Worm (Caenorhabditis elegans) whole organism, L1 larva: Measurements from ENCODE around the gene txt-1.
A peak's percentile ranks its signal among the peaks of the same experiment; 100 is the strongest.

ENCODE experiments used
- C16A3.4 ChIP-seq: fragments of 150-350 bp; optimal IDR thresholded peaks from 2 replicates; lab custom pipeline; 2014; ENCODE audit warnings: missing biosample characterization, missing genetic modification characterization
- aly-2 ChIP-seq: fragments of 150-350 bp; optimal IDR thresholded peaks from 2 replicates; lab custom pipeline; 2014; ENCODE audit warnings: missing biosample characterization, missing genetic modification characterization
- blmp-1 ChIP-seq: fragments of 150-350 bp; optimal IDR thresholded peaks from 2 replicates; lab custom pipeline; 2014; ENCODE audit warnings: missing biosample characterization, missing genetic modification characterization
- ceh-8 ChIP-seq: fragments of 200-800 bp; sonication (Bioruptor generic); optimal IDR thresholded peaks from 2 replicates; lab custom pipeline; 2018; ENCODE audit warnings: mild to moderate bottlenecking, missing genetic modification characterization, moderate library complexity, missing compliant biosample characterization
- ceh-82 ChIP-seq, 3 experiments: fragments of 150-350 bp in 1 of 3; sonication (generic microtip) in 2 of 3; optimal IDR thresholded peaks; 2 replicates each; lab custom pipeline; 2014 to 2017; ENCODE audit warnings: missing biosample characterization in 3 of 3, missing genetic modification characterization in 3 of 3
- ceh-90 ChIP-seq: sonication (generic microtip); optimal IDR thresholded peaks from 2 replicates; lab custom pipeline; 2016; ENCODE audit warnings: missing genetic modification characterization, missing compliant biosample characterization
- ces-1 ChIP-seq: fragments of 150-350 bp; optimal IDR thresholded peaks from 2 replicates; lab custom pipeline; 2014; ENCODE audit warnings: missing biosample characterization, missing genetic modification reagents, missing genetic modification characterization
- efl-1 ChIP-seq, 4 experiments: fragments of 150-350 bp; optimal IDR thresholded peaks in 3 of 4; peaks in 1 of 4; 1 replicate in 1 of 4; 2 replicates in 3 of 4; lab custom pipeline; 2014; ENCODE audit warnings: missing biosample characterization in 2 of 4, missing genetic modification characterization in 2 of 4, missing genetic modification reagents in 2 of 4
- egl-27 ChIP-seq, 2 experiments: fragments of 150-350 bp in 1 of 2; sonication (generic microtip); optimal IDR thresholded peaks; 3 replicates each; lab custom pipeline; 2017 to 2018; ENCODE audit warnings: missing biosample characterization in 2 of 2, missing genetic modification characterization in 2 of 2, missing genetic modification reagents in 2 of 2
- ets-5 ChIP-seq: fragments of 200-800 bp; sonication (Bioruptor generic); IDR thresholded peaks from 2 replicates; pipeline ENCODE4 v1.3.6; 2022; ENCODE audit warnings: missing genetic modification characterization, missing compliant biosample characterization
- fkh-10 ChIP-seq: sonication (generic microtip); optimal IDR thresholded peaks from 2 replicates; lab custom pipeline; 2017; ENCODE audit warnings: missing biosample characterization, missing genetic modification reagents, missing genetic modification characterization
- fos-1 ChIP-seq: fragments of 150-350 bp; optimal IDR thresholded peaks from 2 replicates; lab custom pipeline; 2014; ENCODE audit warnings: missing biosample characterization, missing genetic modification characterization
- hlh-17 ChIP-seq: fragments of 200-800 bp; sonication (Bioruptor generic); optimal IDR thresholded peaks from 2 replicates; lab custom pipeline; 2018; ENCODE audit warnings: missing genetic modification characterization, mild to moderate bottlenecking, missing compliant biosample characterization, moderate library complexity, borderline replicate concordance
- hpl-2 ChIP-seq: fragments of 150-350 bp; optimal IDR thresholded peaks from 2 replicates; lab custom pipeline; 2014; ENCODE audit warnings: missing biosample characterization, missing genetic modification reagents, missing genetic modification characterization
- lin-14 ChIP-seq: fragments of 200-800 bp; sonication (Bioruptor generic); optimal IDR thresholded peaks from 2 replicates; lab custom pipeline; 2018; ENCODE audit warnings: mild to moderate bottlenecking, missing genetic modification characterization, moderate library complexity, missing compliant biosample characterization
- lin-35 ChIP-seq, 2 experiments: fragments of 150-350 bp; optimal IDR thresholded peaks; 2 replicates each; lab custom pipeline; 2014; ENCODE audit warnings: missing biosample characterization in 2 of 2, missing genetic modification characterization in 2 of 2, missing genetic modification reagents in 2 of 2
- mef-2 ChIP-seq: fragments of 150-350 bp; optimal IDR thresholded peaks from 2 replicates; lab custom pipeline; 2014; ENCODE audit warnings: missing biosample characterization, missing genetic modification characterization
- nhr-11 ChIP-seq: fragments of 150-350 bp; optimal IDR thresholded peaks from 2 replicates; lab custom pipeline; 2014; ENCODE audit warnings: missing biosample characterization, missing genetic modification characterization
- nhr-12 ChIP-seq: sonication (generic microtip); optimal IDR thresholded peaks from 2 replicates; lab custom pipeline; 2017; ENCODE audit warnings: missing biosample characterization, missing genetic modification characterization
- nhr-76 ChIP-seq: sonication (generic microtip); optimal IDR thresholded peaks from 2 replicates; lab custom pipeline; 2017; ENCODE audit warnings: missing biosample characterization, missing genetic modification characterization
- nhr-77 ChIP-seq: fragments of 150-350 bp; optimal IDR thresholded peaks from 2 replicates; lab custom pipeline; 2014; ENCODE audit warnings: missing biosample characterization, missing genetic modification characterization
- nhr-90 ChIP-seq: sonication (generic microtip); optimal IDR thresholded peaks from 2 replicates; lab custom pipeline; 2016; ENCODE audit warnings: mild to moderate bottlenecking, missing genetic modification characterization, missing compliant biosample characterization; ENCODE audit not compliant: poor library complexity
- rnt-1 ChIP-seq: sonication (generic microtip); optimal IDR thresholded peaks from 2 replicates; lab custom pipeline; 2016; ENCODE audit warnings: mild to moderate bottlenecking, missing genetic modification characterization, moderate library complexity, missing compliant biosample characterization
- snpc-4 ChIP-seq: fragments of 150-350 bp; optimal IDR thresholded peaks from 2 replicates; lab custom pipeline; 2014; ENCODE audit warnings: missing biosample characterization, missing genetic modification characterization
- snu-23 ChIP-seq: sonication (generic microtip); optimal IDR thresholded peaks from 2 replicates; lab custom pipeline; 2016; ENCODE audit warnings: missing genetic modification characterization, missing compliant biosample characterization
- swsn-7 ChIP-seq: sonication (generic microtip); optimal IDR thresholded peaks from 2 replicates; lab custom pipeline; 2016; ENCODE audit warnings: missing genetic modification characterization, missing compliant biosample characterization
- unc-130 ChIP-seq: fragments of 150-350 bp; optimal IDR thresholded peaks from 2 replicates; lab custom pipeline; 2017; ENCODE audit warnings: missing biosample characterization, missing genetic modification characterization, inconsistent platforms
- unc-30 ChIP-seq: sonication (generic microtip); optimal IDR thresholded peaks from 2 replicates; lab custom pipeline; 2017; ENCODE audit warnings: missing biosample characterization, missing genetic modification characterization
- unc-86 ChIP-seq: sonication (generic microtip); optimal IDR thresholded peaks from 2 replicates; lab custom pipeline; 2016; ENCODE audit warnings: missing genetic modification characterization, missing compliant biosample characterization
- vab-15 ChIP-seq: sonication (generic microtip); optimal IDR thresholded peaks from 2 replicates; lab custom pipeline; 2017; ENCODE audit warnings: missing genotype, mild to moderate bottlenecking, missing genetic modification characterization, missing compliant biosample characterization
- xbp-1 ChIP-seq: sonication (generic microtip); optimal IDR thresholded peaks from 2 replicates; lab custom pipeline; 2016; ENCODE audit warnings: missing genetic modification characterization, missing compliant biosample characterization
- zip-4 ChIP-seq: fragments of 200-800 bp; sonication (Bioruptor generic); optimal IDR thresholded peaks from 2 replicates; lab custom pipeline; 2018; ENCODE audit warnings: mild to moderate bottlenecking, missing genetic modification characterization, moderate library complexity, missing compliant biosample characterization
- ztf-11 ChIP-seq, 2 experiments: sonication (generic microtip); optimal IDR thresholded peaks; 2 replicates each; lab custom pipeline; 2016 to 2017; ENCODE audit warnings: missing genetic modification characterization in 2 of 2, missing biosample characterization in 1 of 2, missing compliant biosample characterization in 1 of 2
- ztf-4 ChIP-seq: fragments of 150-350 bp; optimal IDR thresholded peaks from 2 replicates; lab custom pipeline; 2014; ENCODE audit warnings: missing biosample characterization, missing genetic modification characterization

txt-1 gene

DNA sequence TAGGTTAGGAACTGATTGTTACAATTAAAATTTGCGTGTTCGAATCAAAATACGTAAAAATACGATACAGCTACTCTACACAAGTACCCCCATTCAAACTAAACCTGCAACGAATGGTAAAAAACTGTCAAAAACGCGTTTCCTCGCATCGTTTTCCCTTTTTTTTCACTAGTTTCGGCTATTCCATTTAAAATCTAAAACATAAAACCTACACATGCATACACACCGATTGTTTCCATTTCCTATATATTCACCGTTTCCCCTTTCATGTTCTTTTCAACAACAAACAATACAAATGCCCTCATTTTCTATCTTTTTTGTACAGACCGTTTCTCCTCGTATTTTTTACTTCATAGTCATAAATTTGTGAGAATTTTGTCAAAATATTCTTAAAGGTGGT lies 37.2 kb upstream of the txt-1 start:
- TF ChIP-seq blmp-1 (tag; lab: Kevin White, UChicago) (peak; percentile 72), fos-1 (no peak), swsn-7 (no peak), nhr-11 (tag; lab: Kevin White, UChicago) (no peak)

DNA sequence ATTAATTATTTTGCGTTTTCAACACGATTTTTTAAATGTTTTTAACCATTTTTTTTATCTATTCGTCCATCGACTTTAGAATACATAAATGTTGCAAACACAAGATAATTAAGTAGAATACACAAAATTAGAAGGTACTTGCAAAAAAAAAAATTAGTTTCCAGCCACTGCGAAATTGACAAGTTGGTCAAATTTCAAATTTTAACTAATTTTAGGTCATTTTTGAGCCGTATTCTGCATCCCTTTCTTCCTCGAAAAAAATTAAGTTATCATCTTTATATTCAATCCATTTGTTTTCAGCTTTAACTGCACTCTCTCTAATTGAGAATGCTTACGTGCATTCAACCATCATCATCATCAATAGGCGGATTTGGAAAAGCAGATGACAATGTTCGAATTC lies 36.6 kb upstream of the txt-1 start, which contains the start of gene egl-26:
Gene egl-26 (plus strand): TSS at position 301 of the 400 bp plus-strand sequence.
- TF ChIP-seq ztf-11 (tag; optimal IDR thresholded peaks at IDR 0.05; lab: Kevin White, UChicago) = no peak
- no peak for TF ChIP-seq aly-2
- no peak for TF ChIP-seq mef-2
- TF ChIP-seq snpc-4 (tag; lab: Kevin White, UChicago) = no peak
- TF ChIP-seq unc-130 (tag; lab: Kevin White, UChicago) = no peak
- TF ChIP-seq nhr-12 = no peak
- no peak for TF ChIP-seq vab-15 (tag; lab: Kevin White, UChicago)
- no peak for TF ChIP-seq fos-1
- no peak for TF ChIP-seq egl-27 (tag; optimal IDR thresholded peaks at IDR 0.05; lab: Kevin White, UChicago)
- no peak for TF ChIP-seq zip-4 (GFP tag; lab: Kevin White, UChicago)
- no peak for TF ChIP-seq nhr-77 (tag; lab: Kevin White, UChicago)
- no peak for TF ChIP-seq unc-30 (tag; lab: Kevin White, UChicago)

DNA sequence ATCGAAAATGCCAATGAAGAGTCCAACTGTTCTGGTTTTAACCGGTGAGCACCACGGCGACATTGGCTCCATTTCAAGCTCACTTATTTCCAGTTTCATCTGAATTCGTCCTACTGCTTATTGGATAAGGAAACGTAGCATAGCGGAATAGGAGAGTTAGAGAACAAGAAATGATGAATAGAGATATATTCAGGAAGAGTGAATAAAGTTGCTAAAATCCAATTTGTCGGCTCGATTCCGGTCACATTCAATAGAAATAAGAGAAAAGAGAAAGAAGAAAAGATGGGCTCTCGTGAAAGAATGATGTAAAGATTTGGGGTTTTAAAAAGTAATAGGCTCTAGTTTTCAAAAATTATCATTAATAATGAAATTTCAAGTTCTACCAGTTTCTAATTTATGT lies 32.7 kb upstream of the txt-1 start:
- TF ChIP-seq xbp-1 (tag; lab: Kevin White, UChicago) (peak; percentile 19), nhr-90 (tag; lab: Kevin White, UChicago) (no peak), fkh-10 (peak; percentile 83), lin-14 (GFP tag; lab: Kevin White, UChicago) (peak; percentile 61), ets-5 (GFP tag; lab: Robert Waterston, UW) (no peak), ces-1 (GFP tag; lab: Kevin White, UChicago) (peak; percentile 59)

DNA sequence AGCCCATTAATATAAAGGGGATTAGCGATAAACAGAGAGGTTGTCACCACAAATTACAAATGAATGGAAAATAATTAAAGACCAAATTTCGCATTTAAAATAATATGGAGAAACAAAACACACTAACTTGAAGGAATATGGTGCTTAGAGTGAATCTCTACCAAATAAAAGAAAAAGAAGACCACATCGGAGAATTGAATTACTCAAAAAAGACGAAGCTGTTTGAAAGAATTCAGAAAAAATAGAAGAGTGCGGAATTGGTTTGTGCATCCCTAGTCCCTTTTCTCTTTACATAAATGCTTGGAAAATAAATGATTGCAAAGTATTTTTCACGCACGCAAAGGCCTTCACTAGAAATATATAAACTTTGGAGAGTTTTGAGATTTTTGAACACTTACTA lies 32.1 kb upstream of the txt-1 start:
- TF ChIP-seq C16A3.4 (tag; lab: Kevin White, UChicago) (no peak), ceh-90 (tag; lab: Kevin White, UChicago) (no peak), lin-14 (GFP tag; lab: Kevin White, UChicago) (peak; percentile 33), ceh-8 (GFP tag; lab: Kevin White, UChicago) (peak; percentile 50)

DNA sequence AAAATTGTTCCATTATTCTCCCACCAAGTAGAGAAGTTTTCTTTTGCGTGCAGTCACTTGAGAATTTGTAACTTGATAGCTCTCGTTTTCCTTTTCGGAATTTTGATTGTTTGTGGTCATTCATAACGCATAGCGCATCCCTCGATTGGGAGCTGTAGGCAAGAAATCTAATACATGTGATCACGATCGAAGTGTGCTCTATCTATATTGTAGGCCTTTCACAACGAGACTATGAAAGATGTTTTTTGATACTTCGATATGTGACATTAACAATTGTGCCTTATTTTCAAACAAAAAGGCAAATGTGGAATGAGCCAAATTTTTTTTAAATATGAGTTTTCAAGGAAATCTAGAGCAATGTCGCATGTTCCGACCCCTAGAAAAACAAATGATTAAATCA lies 30.2 kb upstream of the txt-1 start:
- TF ChIP-seq unc-30 (tag; lab: Kevin White, UChicago) = no peak
- no peak for TF ChIP-seq hpl-2
- no peak for TF ChIP-seq rnt-1 (tag; lab: Kevin White, UChicago)
- no peak for TF ChIP-seq nhr-76 (tag; lab: Kevin White, UChicago)
- no peak for TF ChIP-seq snpc-4 (tag; lab: Kevin White, UChicago)
- TF ChIP-seq unc-130 (tag; lab: Kevin White, UChicago) = no peak
- TF ChIP-seq hlh-17 = no peak
- no peak for TF ChIP-seq efl-1 (optimal IDR thresholded peaks at IDR 0.05; lab: Kevin White, UChicago)
- TF ChIP-seq efl-1 (GFP tag; optimal IDR thresholded peaks at IDR 0.05 in 1 of 2; lab: Kevin White, UChicago) = no peak
- no peak for TF ChIP-seq nhr-12
- TF ChIP-seq ceh-82 (tag; optimal IDR thresholded peaks at IDR 0.05; lab: Kevin White, UChicago) = no peak
- TF ChIP-seq mef-2 = no peak
- no peak for TF ChIP-seq unc-86 (tag; lab: Kevin White, UChicago)
- no peak for TF ChIP-seq lin-14 (GFP tag; lab: Kevin White, UChicago)
- TF ChIP-seq snu-23 = no peak
- TF ChIP-seq zip-4 (GFP tag; lab: Kevin White, UChicago) = no peak
- TF ChIP-seq lin-35 (GFP tag; optimal IDR thresholded peaks at IDR 0.05; lab: Kevin White, UChicago) = no peak
- no peak for TF ChIP-seq ztf-4 (tag; lab: Kevin White, UChicago)
